Fruit fly (Drosophila melanogaster) S2 (cell line): Measurements from ENCODE around the gene Hmgcr.

Experiments used
- CG8478 ChIP-seq: fragments of >200 bp; optimal IDR thresholded peaks from 2 replicates; lab custom pipeline; 2018
- CTCF ChIP-seq, 2 experiments: fragments of >200 bp; optimal IDR thresholded peaks; 2 replicates each; lab custom pipeline; 2018

- no peak for TF ChIP-seq CG8478 (lab: Kevin White, UChicago)
- TF ChIP-seq CTCF (optimal IDR thresholded peaks at IDR 0.05; lab: Kevin White, UChicago): no peak
Observed at dm6 chr3R:23791491-23791890, 58.4 kb downstream of the Hmgcr start.
